Worm (Caenorhabditis elegans) whole organism, midembryonic: ENCODE data around the gene K07C5.2.

ENCODE experiments used
- flt-1 ChIP-seq: fragments of 200-800 bp; sonication (Bioruptor generic); IDR thresholded peaks from 2 replicates; pipeline ENCODE4 v1.3.6; 2022; ENCODE audit warnings: missing genetic modification characterization, missing compliant biosample characterization
- ztf-23 ChIP-seq: fragments of 200-800 bp; sonication (Bioruptor generic); IDR thresholded peaks from 2 replicates; pipeline ENCODE4 v1.3.6; 2022; ENCODE audit warnings: missing genetic modification reagents, missing genetic modification characterization, missing compliant biosample characterization

ce11 chrV:10297099-10297498 is 42.2 kb upstream of the K07C5.2 start, which contains the start of gene B0024.4:
- TF ChIP-seq ztf-23 (GFP tag; lab: Robert Waterston, UW) (no peak), flt-1 (GFP tag; lab: Robert Waterston, UW) (no peak)
